Worm (Caenorhabditis elegans): ENCODE data around the gene C30G4.2.

The C30G4.2 gene

ce11 chrX:17058340-17058739 lies 12.9 kb upstream of the C30G4.2 start:
- no peak for TF ChIP-seq sox-2 (GFP tag; IDR thresholded peaks at IDR 0.05)

- no peak for TF ChIP-seq F13H6.1 (tag; optimal IDR thresholded peaks at IDR 0.05)
- TF ChIP-seq npax-4 (tag; optimal IDR thresholded peaks at IDR 0.05) = no peak
- TF ChIP-seq pax-1 (tag; optimal IDR thresholded peaks at IDR 0.05) = no peak
- TF ChIP-seq dmd-4 (tag; optimal IDR thresholded peaks at IDR 0.05; ENCODE audit: borderline replicate concordance) = no peak
- TF ChIP-seq pag-3 (tag; optimal IDR thresholded peaks at IDR 0.05; ENCODE audit: borderline replicate concordance) = no peak
- TF ChIP-seq elt-2 (tag; optimal IDR thresholded peaks at IDR 0.05) = no peak
- TF ChIP-seq unc-42 (tag; optimal IDR thresholded peaks at IDR 0.05) = no peak
- no peak for TF ChIP-seq dve-1 (tag; optimal IDR thresholded peaks at IDR 0.05)
- no peak for TF ChIP-seq sox-2 (GFP tag; IDR thresholded peaks at IDR 0.05)
- no peak for TF ChIP-seq unc-3 (GFP tag; conservative IDR thresholded peaks at IDR 0.05)
- no peak for TF ChIP-seq unc-3 (tag; optimal IDR thresholded peaks at IDR 0.05)
- TF ChIP-seq pqm-1 (tag; optimal IDR thresholded peaks at IDR 0.05) = no peak
- no peak for TF ChIP-seq fkh-6 (tag; optimal IDR thresholded peaks at IDR 0.05)
- no peak for TF ChIP-seq tbx-7 (tag; optimal IDR thresholded peaks at IDR 0.05)
- no peak for TF ChIP-seq ttx-3 (tag; optimal IDR thresholded peaks at IDR 0.05)
- TF ChIP-seq syd-9 (tag; optimal IDR thresholded peaks at IDR 0.05) = no peak
- TF ChIP-seq ceh-9 (tag; optimal IDR thresholded peaks at IDR 0.05) = no peak
- no peak for TF ChIP-seq hlh-13 (GFP tag; optimal IDR thresholded peaks at IDR 0.05)
- TF ChIP-seq fkh-10 (GFP tag; optimal IDR thresholded peaks at IDR 0.05) = no peak
- no peak for TF ChIP-seq ceh-14 (tag; optimal IDR thresholded peaks at IDR 0.05)
- no peak for TF ChIP-seq pha-2 (tag; optimal IDR thresholded peaks at IDR 0.05)
These were observed 10.7 kb upstream of the C30G4.2 start for ce11 chrX:17055836-17056783.

DNA sequence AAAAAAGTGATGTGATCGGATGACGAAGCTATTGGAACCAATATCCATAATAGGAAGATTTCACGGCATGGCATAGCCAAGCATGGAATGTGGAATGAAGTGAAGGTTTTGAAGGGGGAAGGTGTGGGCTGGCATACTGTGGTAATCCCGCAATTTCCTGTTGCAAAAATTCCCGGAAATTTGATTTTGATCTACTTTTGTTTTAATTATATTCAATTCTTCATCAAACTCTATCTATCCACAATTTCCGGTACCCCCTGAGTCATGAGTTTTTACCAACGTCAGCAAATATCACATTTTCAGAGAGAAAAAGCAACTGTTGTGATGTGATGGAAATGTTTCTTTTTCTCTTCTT lies 10.0 kb upstream of the C30G4.2 start, which contains the start of gene gcy-11:
TSS of gene gcy-11 (minus strand) at position 101 of the 355 bp plus-strand sequence.
- TF ChIP-seq elt-4 (tag; optimal IDR thresholded peaks at IDR 0.05) (no peak), rnt-1 (tag; optimal IDR thresholded peaks at IDR 0.05) (no peak), ceh-24 (tag; optimal IDR thresholded peaks at IDR 0.05) (no peak), unc-3 (GFP tag; conservative IDR thresholded peaks at IDR 0.05) (no peak), unc-3 (tag; optimal IDR thresholded peaks at IDR 0.05) (no peak), unc-55 (GFP tag; optimal IDR thresholded peaks at IDR 0.05) (no peak), syd-9 (tag; optimal IDR thresholded peaks at IDR 0.05) (no peak), nfya-1 (tag; optimal IDR thresholded peaks at IDR 0.05) (no peak), unc-86 (tag; optimal IDR thresholded peaks at IDR 0.05) (no peak)

DNA sequence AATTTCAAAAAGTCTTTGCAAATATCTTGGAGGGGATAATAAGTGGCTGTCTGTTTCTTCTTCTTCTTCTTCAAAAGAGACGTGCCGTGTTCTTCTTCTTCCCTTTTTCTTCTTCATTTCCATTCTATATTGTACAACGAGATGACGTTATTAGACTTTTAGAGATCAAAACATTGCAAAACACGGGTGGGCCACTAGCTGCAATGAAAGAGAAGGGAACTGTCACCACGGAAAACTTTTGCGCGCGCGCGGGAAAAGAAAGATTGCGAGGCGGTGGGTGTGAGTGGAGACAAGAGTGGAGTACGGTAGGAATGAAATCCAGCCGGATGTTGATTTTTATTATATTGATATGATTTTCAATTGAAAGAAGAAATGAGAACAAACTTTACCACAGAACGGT lies 8.7 kb upstream of the C30G4.2 start:
- TF ChIP-seq ttx-3 (tag; optimal IDR thresholded peaks at IDR 0.05) = no peak
- TF ChIP-seq ceh-34 (tag; optimal IDR thresholded peaks at IDR 0.05) = no peak
- no peak for TF ChIP-seq npax-4 (tag; optimal IDR thresholded peaks at IDR 0.05)
- TF ChIP-seq nhr-232 (tag; optimal IDR thresholded peaks at IDR 0.05) = no peak
- no peak for TF ChIP-seq che-1 (tag; optimal IDR thresholded peaks at IDR 0.05)
- no peak for TF ChIP-seq fax-1 (tag; optimal IDR thresholded peaks at IDR 0.05)
- no peak for TF ChIP-seq lin-11 (tag; optimal IDR thresholded peaks at IDR 0.05)
- no peak for TF ChIP-seq K02D7.2 (tag; optimal IDR thresholded peaks at IDR 0.05)
- TF ChIP-seq ceh-9 (tag; optimal IDR thresholded peaks at IDR 0.05) = no peak
- no peak for TF ChIP-seq C38D4.7 (GFP tag; optimal IDR thresholded peaks at IDR 0.05)
- no peak for TF ChIP-seq F13H6.1 (tag; optimal IDR thresholded peaks at IDR 0.05)
- no peak for TF ChIP-seq ceh-18 (tag; optimal IDR thresholded peaks at IDR 0.05)
- no peak for TF ChIP-seq unc-86 (tag; optimal IDR thresholded peaks at IDR 0.05)
- TF ChIP-seq pqm-1 (tag; optimal IDR thresholded peaks at IDR 0.05) = no peak
- no peak for TF ChIP-seq C08G9.2 (tag; optimal IDR thresholded peaks at IDR 0.05)
- no peak for TF ChIP-seq fkh-10 (GFP tag; optimal IDR thresholded peaks at IDR 0.05)
- no peak for TF ChIP-seq ceh-19 (GFP tag; optimal IDR thresholded peaks at IDR 0.05)
